Worm (Caenorhabditis elegans) whole organism, young adult: ENCODE measurements around the gene acr-21.
A peak's percentile ranks its signal among the peaks of the same experiment; 100 is the strongest.

Experiments
- D2030.7 ChIP-seq: fragments of 200-800 bp; sonication (Bioruptor generic); IDR thresholded peaks from 2 replicates; pipeline ENCODE4 v1.3.6; 2022; ENCODE audit warnings: missing genetic modification reagents, missing genetic modification characterization, missing compliant biosample characterization
- Y56A3A.18 ChIP-seq: fragments of 200-800 bp; sonication (Bioruptor generic); IDR thresholded peaks from 2 replicates; pipeline ENCODE4 v1.3.6; 2022; ENCODE audit warnings: missing genetic modification reagents, missing genetic modification characterization, missing compliant biosample characterization
- akir-1 ChIP-seq: fragments of 200-800 bp; sonication (Bioruptor generic); optimal IDR thresholded peaks from 2 replicates; lab custom pipeline; 2018; ENCODE audit warnings: mild to moderate bottlenecking, missing genetic modification characterization, moderate library complexity, missing compliant biosample characterization
- hlh-26 ChIP-seq: fragments of 200-800 bp; sonication (Bioruptor generic); conservative IDR thresholded peaks from 2 replicates; pipeline ENCODE4 v1.3.6; 2022; ENCODE audit warnings: missing genetic modification reagents, missing genetic modification characterization, missing compliant biosample characterization
- lin-40 ChIP-seq: sonication (generic microtip); optimal IDR thresholded peaks from 2 replicates; lab custom pipeline; 2016; ENCODE audit warnings: missing genetic modification characterization, mild to moderate bottlenecking, missing compliant biosample characterization, missing genotype, missing genetic modification reagents
- madf-6 ChIP-seq: fragments of 200-800 bp; sonication (Bioruptor generic); IDR thresholded peaks from 2 replicates; pipeline ENCODE4 v1.3.6; 2022; ENCODE audit warnings: missing genetic modification reagents, missing genetic modification characterization, missing compliant biosample characterization

- TF ChIP-seq madf-6 (GFP tag; lab: Robert Waterston, UW) (0 out of 2 replicates have a peak, but pooled peaks have one; percentile 10), lin-40 (tag; lab: Kevin White, UChicago) (no peak), Y56A3A.18 (GFP tag; lab: Robert Waterston, UW) (no peak), akir-1 (GFP tag; lab: Kevin White, UChicago) (no peak), hlh-26 (GFP tag; lab: Robert Waterston, UW) (no peak), D2030.7 (GFP tag; lab: Robert Waterston, UW) (no peak)
Observed at ce11 chrIII:6607067-6607466, 25.4 kb downstream of the acr-21 start.
